Worm (Caenorhabditis elegans): Measurements from ENCODE around the gene cyp-37A1.

DNA sequence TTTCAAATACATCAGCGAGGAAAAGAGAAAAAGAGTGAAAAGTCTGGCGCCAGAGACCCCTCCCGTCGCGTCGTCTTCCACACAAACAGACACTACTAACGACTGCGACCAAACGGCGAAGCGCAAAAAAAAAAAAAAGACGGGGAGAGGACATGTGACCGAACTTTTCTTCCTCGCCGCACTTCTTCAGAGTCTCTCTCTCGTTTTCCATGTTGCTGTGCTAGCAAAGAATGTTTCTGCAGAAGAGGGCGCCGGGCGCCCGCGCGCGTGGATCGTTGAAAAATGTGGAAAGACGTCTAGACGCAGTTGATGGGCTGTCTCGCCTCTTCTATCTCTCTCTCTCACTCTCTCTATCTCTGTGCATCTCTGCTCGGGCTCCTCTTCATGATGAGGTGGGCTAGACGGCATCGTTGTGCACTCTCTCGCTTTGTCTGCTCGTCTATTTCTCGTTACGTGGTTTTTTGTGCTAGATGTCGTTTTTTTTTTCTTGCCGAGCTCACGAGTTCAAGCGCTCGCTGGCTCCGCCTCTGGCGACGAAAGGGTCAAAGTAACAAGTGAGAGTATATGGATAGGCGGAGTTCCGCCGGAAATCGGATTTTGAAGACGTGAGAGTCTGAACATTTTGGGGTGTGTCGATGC is 23.6 kb upstream of the cyp-37A1 start:
- TF ChIP-seq alr-1 (tag; optimal IDR thresholded peaks at IDR 0.05): no peak
- TF ChIP-seq egl-27 (tag; optimal IDR thresholded peaks at IDR 0.05): peak; percentile 89
- TF ChIP-seq nhr-10 (tag; optimal IDR thresholded peaks at IDR 0.05): no peak
- TF ChIP-seq nhr-25 (tag; optimal IDR thresholded peaks at IDR 0.05): peak; percentile 80
- no peak for TF ChIP-seq ama-1 (optimal IDR thresholded peaks at IDR 0.05)
- TF ChIP-seq lin-13 (GFP tag; optimal IDR thresholded peaks at IDR 0.05): peak; percentile 79
- TF ChIP-seq lsy-2 (tag; optimal IDR thresholded peaks at IDR 0.05): peak; percentile 70 to 92
- TF ChIP-seq ZK546.5 (tag; optimal IDR thresholded peaks at IDR 0.05): peak; percentile 29
- TF ChIP-seq unc-55 (GFP tag; optimal IDR thresholded peaks at IDR 0.05): peak; percentile 80
- peak; percentile 92 for TF ChIP-seq zag-1 (tag; optimal IDR thresholded peaks at IDR 0.05)
- TF ChIP-seq crh-2 (tag; optimal IDR thresholded peaks at IDR 0.05): peak; percentile 90
- TF ChIP-seq snpc-4 (tag; optimal IDR thresholded peaks at IDR 0.05): peak; percentile 51

All from whole organism, L2 larva.